Worm (Caenorhabditis elegans): ENCODE data around the gene bath-42.

DNA sequence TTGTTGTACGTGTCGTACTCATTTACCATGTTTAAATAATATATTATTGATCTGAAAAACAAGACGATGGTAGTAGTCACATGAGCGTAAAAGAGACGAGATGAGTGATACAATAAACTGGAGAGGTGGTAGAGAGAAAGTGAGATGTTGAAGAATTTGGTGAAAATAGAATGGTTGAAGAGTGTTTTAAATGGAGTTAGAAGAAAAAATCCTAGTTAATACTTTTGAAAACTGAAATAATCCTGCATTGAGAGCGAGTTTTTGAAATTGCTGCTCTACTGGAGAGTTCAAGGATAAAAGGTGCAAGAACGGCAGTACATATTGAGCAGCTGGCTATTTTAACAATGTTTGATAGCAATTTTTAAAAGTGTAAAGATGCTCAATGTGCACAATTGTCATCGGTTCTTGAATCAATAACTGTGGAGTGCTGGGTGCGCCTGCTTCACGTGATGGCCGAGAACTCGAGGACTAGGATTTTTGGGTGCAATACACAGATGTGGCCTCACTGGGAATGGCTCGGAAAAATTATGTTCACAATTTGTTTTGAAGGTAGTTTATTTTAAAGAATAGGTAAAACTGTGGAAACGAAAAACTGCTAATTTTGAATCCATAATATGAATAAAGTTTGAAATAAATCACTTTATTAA is 4.9 kb downstream of the bath-42 start, which contains the start of gene atg-13:
- TF ChIP-seq snpc-4 (tag; optimal IDR thresholded peaks at IDR 0.05), result no peak
- TF ChIP-seq unc-39 (tag; optimal IDR thresholded peaks at IDR 0.05), result no peak
- TF ChIP-seq nhr-76 (tag; optimal IDR thresholded peaks at IDR 0.05), result no peak
- TF ChIP-seq drap-1 (GFP tag; optimal IDR thresholded peaks at IDR 0.05), result no peak
- TF ChIP-seq ham-2 (GFP tag; optimal IDR thresholded peaks at IDR 0.05), result no peak
- TF ChIP-seq nhr-237 (tag; optimal IDR thresholded peaks at IDR 0.05), result no peak

Measured in whole organism, mixed stage, embryonic.